Fruit fly (Drosophila melanogaster) whole organism, prepupa: ENCODE measurements around the gene smg.

Source experiments
- Blimp-1 ChIP-seq: fragments of 200-800 bp; sonication (Bioruptor generic); optimal IDR thresholded peaks from 3 replicates; lab custom pipeline; 2017; ENCODE audit warnings: missing biosample characterization, missing genetic modification characterization, mild to moderate bottlenecking, moderate library complexity, missing genetic modification reagents
- CG10631 ChIP-seq: fragments of 200-800 bp; sonication (Bioruptor generic); optimal IDR thresholded peaks from 2 replicates; lab custom pipeline; 2016; ENCODE audit warnings: missing biosample characterization, missing genetic modification characterization
- CG10669 ChIP-seq: fragments of 200-800 bp; sonication (Bioruptor generic); optimal IDR thresholded peaks from 3 replicates; lab custom pipeline; 2018; ENCODE audit warnings: missing biosample characterization, mild to moderate bottlenecking, missing genetic modification characterization, moderate library complexity
- CG11294 ChIP-seq: fragments of 200-800 bp; sonication (Bioruptor generic); IDR thresholded peaks from 2 replicates; pipeline ENCODE4 v1.3.6; 2022; ENCODE audit warnings: missing biosample characterization, missing genetic modification characterization
- CG11762 ChIP-seq: fragments of 200-800 bp; sonication (Bioruptor generic); optimal IDR thresholded peaks from 3 replicates; lab custom pipeline; 2016; ENCODE audit warnings: missing biosample characterization, missing genetic modification characterization; ENCODE audit not compliant: insufficient read depth
- CG11902 ChIP-seq: fragments of 200-800 bp; sonication (Bioruptor generic); optimal IDR thresholded peaks from 3 replicates; lab custom pipeline; 2016; ENCODE audit warnings: missing biosample characterization, missing genetic modification characterization
- CG15336 ChIP-seq: fragments of 200-800 bp; sonication (Bioruptor generic); IDR thresholded peaks from 2 replicates; pipeline ENCODE4 v1.3.6; 2022; ENCODE audit warnings: missing biosample characterization, missing genetic modification characterization
- CG1621 ChIP-seq: fragments of 200-800 bp; sonication (Bioruptor generic); optimal IDR thresholded peaks from 3 replicates; lab custom pipeline; 2018; ENCODE audit warnings: missing biosample characterization, mild to moderate bottlenecking, missing genetic modification characterization
- CG16779 ChIP-seq: fragments of 200-800 bp; sonication (Bioruptor generic); optimal IDR thresholded peaks from 3 replicates; lab custom pipeline; 2017; ENCODE audit warnings: missing biosample characterization, mild to moderate bottlenecking, missing genetic modification characterization
- CG3032 ChIP-seq: fragments of 200-800 bp; optimal IDR thresholded peaks from 2 replicates; lab custom pipeline; 2019; ENCODE audit warnings: missing biosample characterization, mild to moderate bottlenecking, missing genetic modification characterization, moderate library complexity
- CG32006 ChIP-seq: fragments of 200-800 bp; sonication (Bioruptor generic); optimal IDR thresholded peaks from 3 replicates; lab custom pipeline; 2017; ENCODE audit warnings: missing biosample characterization, mild to moderate bottlenecking, missing genetic modification characterization
- CG34406 ChIP-seq: fragments of 200-800 bp; sonication (Bioruptor generic); optimal IDR thresholded peaks from 3 replicates; lab custom pipeline; 2016; ENCODE audit warnings: missing biosample characterization, missing genetic modification characterization
- CG3919 ChIP-seq: fragments of 200-800 bp; sonication (Bioruptor generic); optimal IDR thresholded peaks from 3 replicates; lab custom pipeline; 2016; ENCODE audit warnings: missing biosample characterization, missing genetic modification characterization
- CG4318 ChIP-seq: fragments of 200-800 bp; sonication (Bioruptor generic); optimal IDR thresholded peaks from 3 replicates; lab custom pipeline; 2017; ENCODE audit warnings: missing biosample characterization, mild to moderate bottlenecking, missing genetic modification characterization
- CG6276 ChIP-seq: fragments of 200-800 bp; sonication (Bioruptor generic); optimal IDR thresholded peaks from 2 replicates; lab custom pipeline; 2017; ENCODE audit warnings: missing biosample characterization, mild to moderate bottlenecking, missing genetic modification characterization
- CG6792 ChIP-seq: fragments of 200-800 bp; sonication (Bioruptor generic); optimal IDR thresholded peaks from 3 replicates; lab custom pipeline; 2016; ENCODE audit warnings: missing biosample characterization, missing genetic modification characterization
- CG6808 ChIP-seq: fragments of 200-800 bp; sonication (Bioruptor generic); optimal IDR thresholded peaks from 3 replicates; lab custom pipeline; 2017; ENCODE audit warnings: missing biosample characterization, missing genetic modification characterization, mild to moderate bottlenecking, moderate library complexity, missing genetic modification reagents
- CG6854 ChIP-seq: fragments of 200-800 bp; sonication (Bioruptor generic); optimal IDR thresholded peaks from 2 replicates; lab custom pipeline; 2017; ENCODE audit warnings: missing biosample characterization, mild to moderate bottlenecking, missing genetic modification characterization
- CG7368 ChIP-seq: fragments of 200-800 bp; sonication (Bioruptor generic); optimal IDR thresholded peaks from 3 replicates; lab custom pipeline; 2016; ENCODE audit warnings: missing biosample characterization, missing genetic modification characterization
- CG8319 ChIP-seq: fragments of 200-800 bp; sonication (Bioruptor generic); optimal IDR thresholded peaks from 3 replicates; lab custom pipeline; 2016; ENCODE audit warnings: missing biosample characterization, missing genetic modification characterization
- CG8632 ChIP-seq: fragments of 200-800 bp; sonication (Bioruptor generic); optimal IDR thresholded peaks from 3 replicates; lab custom pipeline; 2016; ENCODE audit warnings: missing biosample characterization, missing genetic modification characterization
- CG9139 ChIP-seq: fragments of 200-800 bp; sonication (Bioruptor generic); optimal IDR thresholded peaks from 3 replicates; lab custom pipeline; 2017; ENCODE audit warnings: missing biosample characterization, mild to moderate bottlenecking, missing genetic modification characterization
- Eip93F ChIP-seq: fragments of 200-800 bp; sonication (Bioruptor generic); optimal IDR thresholded peaks from 2 replicates; lab custom pipeline; 2016; ENCODE audit warnings: missing biosample characterization, mild to moderate bottlenecking, missing genetic modification characterization
- Ets21C ChIP-seq: fragments of 200-800 bp; sonication (Bioruptor generic); optimal IDR thresholded peaks from 3 replicates; lab custom pipeline; 2016; ENCODE audit warnings: missing biosample characterization, missing genetic modification characterization
- Ets96B ChIP-seq: fragments of 200-800 bp; optimal IDR thresholded peaks from 2 replicates; lab custom pipeline; 2019; ENCODE audit warnings: missing biosample characterization, mild to moderate bottlenecking, missing genetic modification characterization, moderate library complexity
- Gug ChIP-seq: fragments of 200-800 bp; sonication (Bioruptor generic); IDR thresholded peaks from 2 replicates; pipeline ENCODE4 v1.3.6; 2022; ENCODE audit warnings: missing biosample characterization, missing genetic modification characterization
- Hr38 ChIP-seq: sonication (Bioruptor generic); optimal IDR thresholded peaks from 2 replicates; lab custom pipeline; 2016; ENCODE audit warnings: missing biosample characterization, missing genetic modification characterization
- Hr39 ChIP-seq: fragments of 200-800 bp; sonication (Bioruptor generic); optimal IDR thresholded peaks from 2 replicates; lab custom pipeline; 2016; ENCODE audit warnings: missing biosample characterization, missing genetic modification characterization
- Lpt ChIP-seq: fragments of 200-800 bp; sonication (Bioruptor generic); optimal IDR thresholded peaks from 3 replicates; lab custom pipeline; 2016; ENCODE audit warnings: missing biosample characterization, missing genetic modification characterization
- Met ChIP-seq: fragments of 200-800 bp; sonication (Bioruptor generic); optimal IDR thresholded peaks from 3 replicates; lab custom pipeline; 2016; ENCODE audit warnings: missing biosample characterization, missing genetic modification characterization
- OdsH ChIP-seq: fragments of 200-800 bp; sonication (Bioruptor generic); optimal IDR thresholded peaks from 3 replicates; lab custom pipeline; 2016; ENCODE audit warnings: missing biosample characterization, missing genetic modification characterization
- Smox ChIP-seq: fragments of 200-800 bp; sonication (Bioruptor generic); optimal IDR thresholded peaks from 3 replicates; lab custom pipeline; 2016; ENCODE audit warnings: missing biosample characterization, missing genetic modification characterization
- Sox102F ChIP-seq: fragments of 200-800 bp; sonication (Bioruptor generic); optimal IDR thresholded peaks from 2 replicates; lab custom pipeline; 2016; ENCODE audit warnings: missing biosample characterization, mild to moderate bottlenecking, missing genetic modification characterization
- Sox14 ChIP-seq: fragments of 200-800 bp; sonication (Bioruptor generic); optimal IDR thresholded peaks from 3 replicates; lab custom pipeline; 2016; ENCODE audit warnings: missing biosample characterization, missing genetic modification characterization
- Sox15 ChIP-seq: fragments of 200-800 bp; sonication (Bioruptor generic); optimal IDR thresholded peaks from 3 replicates; lab custom pipeline; 2016; ENCODE audit warnings: missing biosample characterization, missing genetic modification characterization
- achi ChIP-seq: fragments of 200-800 bp; sonication (Bioruptor generic); optimal IDR thresholded peaks from 3 replicates; lab custom pipeline; 2016; ENCODE audit warnings: missing biosample characterization, missing genetic modification characterization
- acj6 ChIP-seq: fragments of 200-800 bp; sonication (Bioruptor generic); optimal IDR thresholded peaks from 3 replicates; lab custom pipeline; 2016; ENCODE audit warnings: missing biosample characterization, missing genetic modification characterization
- cyc ChIP-seq: fragments of 200-800 bp; sonication (Bioruptor generic); optimal IDR thresholded peaks from 3 replicates; lab custom pipeline; 2016; ENCODE audit warnings: missing biosample characterization, missing genetic modification characterization
- dac ChIP-seq: fragments of 200-800 bp; sonication (Bioruptor generic); optimal IDR thresholded peaks from 2 replicates; lab custom pipeline; 2017; ENCODE audit warnings: missing biosample characterization, mild to moderate bottlenecking, missing genetic modification characterization
- dsx ChIP-seq: fragments of 200-800 bp; optimal IDR thresholded peaks from 3 replicates; lab custom pipeline; 2019; ENCODE audit warnings: missing biosample characterization, mild to moderate bottlenecking, missing genetic modification characterization, moderate library complexity; ENCODE audit not compliant: poor library complexity, severe bottlenecking
- fd59A ChIP-seq: fragments of 200-800 bp; sonication (Bioruptor generic); optimal IDR thresholded peaks from 2 replicates; lab custom pipeline; 2017; ENCODE audit warnings: missing biosample characterization, mild to moderate bottlenecking, missing genetic modification characterization, missing genetic modification reagents
- fkh ChIP-seq: fragments of 200-800 bp; sonication (Bioruptor generic); optimal IDR thresholded peaks from 3 replicates; lab custom pipeline; 2017; ENCODE audit warnings: missing biosample characterization, mild to moderate bottlenecking, missing genetic modification characterization, moderate library complexity
- lz ChIP-seq: fragments of 200-800 bp; sonication (Bioruptor generic); optimal IDR thresholded peaks from 3 replicates; lab custom pipeline; 2016; ENCODE audit warnings: missing biosample characterization, missing genetic modification characterization
- net ChIP-seq: fragments of 200-800 bp; sonication (Bioruptor generic); optimal IDR thresholded peaks from 3 replicates; lab custom pipeline; 2016; ENCODE audit warnings: missing biosample characterization, missing genetic modification characterization
- pdm3 ChIP-seq: fragments of 200-800 bp; sonication (Bioruptor generic); optimal IDR thresholded peaks from 3 replicates; lab custom pipeline; 2016; ENCODE audit warnings: missing biosample characterization, missing genetic modification characterization
- salr ChIP-seq, 2 experiments: fragments of 200-800 bp; sonication (Bioruptor generic); optimal IDR thresholded peaks; 3 replicates each; lab custom pipeline; 2016 to 2018; ENCODE audit warnings: missing biosample characterization in 2 of 2, missing genetic modification characterization in 2 of 2, mild to moderate bottlenecking in 1 of 2
- spab ChIP-seq: fragments of 200-800 bp; sonication (Bioruptor generic); optimal IDR thresholded peaks from 2 replicates; lab custom pipeline; 2017; ENCODE audit warnings: missing biosample characterization, mild to moderate bottlenecking, missing genetic modification characterization, missing genetic modification reagents
- ss ChIP-seq, 2 experiments: fragments of 200-800 bp; sonication (Bioruptor generic); optimal IDR thresholded peaks; 2 replicates in 1 of 2; 3 replicates in 1 of 2; lab custom pipeline; 2017 to 2018; ENCODE audit warnings: mild to moderate bottlenecking in 2 of 2, missing biosample characterization in 2 of 2, missing genetic modification characterization in 2 of 2, moderate library complexity in 1 of 2
- svp ChIP-seq: fragments of 200-800 bp; sonication (Bioruptor generic); peaks from one replicate; lab custom pipeline; 2016; ENCODE audit warnings: missing biosample characterization, missing genetic modification characterization
- topi ChIP-seq: fragments of 200-800 bp; sonication (Bioruptor generic); optimal IDR thresholded peaks from 3 replicates; lab custom pipeline; 2016; ENCODE audit warnings: missing biosample characterization, missing genetic modification characterization
- vri ChIP-seq: fragments of 200-800 bp; sonication (Bioruptor generic); optimal IDR thresholded peaks from 3 replicates; lab custom pipeline; 2016; ENCODE audit warnings: missing biosample characterization, mild to moderate bottlenecking, missing genetic modification characterization

smg gene

dm6 chr3L:9033999-9034626, 36.3 kb upstream of the smg start:
- TF ChIP-seq CG16779: no peak
- no peak for TF ChIP-seq fkh (GFP tag; lab: Kevin White, UChicago)
- TF ChIP-seq Ets96B: peak; percentile 71
- TF ChIP-seq CG3919 (GFP tag; lab: Kevin White, UChicago): peak; percentile 84
- TF ChIP-seq cyc: peak; percentile 89
- peak; percentile 29 for TF ChIP-seq dsx (GFP tag; lab: Kevin White, UChicago)
- peak; percentile 8 for TF ChIP-seq Sox15
- peak; percentile 66 for TF ChIP-seq CG8319 (GFP tag; lab: Kevin White, UChicago)
- TF ChIP-seq CG10669 (GFP tag; lab: Kevin White, UChicago): peak; percentile 77
- peak; percentile 16 for TF ChIP-seq CG32006
- peak; percentile 78 for TF ChIP-seq CG6808
- TF ChIP-seq svp (GFP tag; lab: Kevin White, UChicago): peak; percentile 85
- TF ChIP-seq Hr39: peak; percentile 67
- peak; percentile 44 for TF ChIP-seq pdm3 (GFP tag; lab: Kevin White, UChicago)
- peak; percentile 61 for TF ChIP-seq vri (GFP tag; lab: Kevin White, UChicago)
- peak; percentile 75 for TF ChIP-seq spab
- peak; percentile 46 for TF ChIP-seq OdsH
- no peak for TF ChIP-seq Lpt (GFP tag; lab: Kevin White, UChicago)
- no peak for TF ChIP-seq CG11294 (GFP tag; lab: Robert Waterston, UW)
- TF ChIP-seq Hr38 (GFP tag; lab: Kevin White, UChicago): no peak
- peak; percentile 24 for TF ChIP-seq Ets21C (GFP tag; lab: Kevin White, UChicago)
- TF ChIP-seq CG11902 (GFP tag; lab: Kevin White, UChicago): peak; percentile 70
- peak; percentile 22 for TF ChIP-seq acj6
- TF ChIP-seq CG15336 (GFP tag; lab: Robert Waterston, UW): peak; percentile 42; the same call in 1 of the 2 replicates
- peak; percentile 81 for TF ChIP-seq topi
- peak; percentile 63 for TF ChIP-seq CG6854 (GFP tag; lab: Kevin White, UChicago)
- TF ChIP-seq CG1621 (tag; lab: Kevin White, UChicago): no peak
- peak; percentile 72 for TF ChIP-seq Met (GFP tag; lab: Kevin White, UChicago)
- TF ChIP-seq CG11762 (GFP tag; lab: Kevin White, UChicago): peak; percentile 64
- TF ChIP-seq CG4318 (GFP tag; lab: Kevin White, UChicago): no peak
- TF ChIP-seq Gug (GFP tag; lab: Robert Waterston, UW): 0 out of 2 replicates have a peak, but pooled peaks have one; percentile 31
- TF ChIP-seq CG34406 (GFP tag; lab: Kevin White, UChicago): peak; percentile 38
- peak; percentile 52 for TF ChIP-seq Sox14
- peak; percentile 23 for TF ChIP-seq net
- TF ChIP-seq CG10631 (GFP tag; lab: Kevin White, UChicago): no peak
- peak; percentile 36 for TF ChIP-seq CG8632 (GFP tag; lab: Kevin White, UChicago)
- peak; percentile 52 for TF ChIP-seq CG9139 (GFP tag; lab: Kevin White, UChicago)
- TF ChIP-seq achi: peak; percentile 48
- peak; percentile 59 for TF ChIP-seq Blimp-1 (GFP tag; lab: Kevin White, UChicago)
- TF ChIP-seq lz (GFP tag; lab: Kevin White, UChicago): peak; percentile 3
- TF ChIP-seq dac: no peak
- peak; percentile 65 for TF ChIP-seq Smox (GFP tag; lab: Kevin White, UChicago)
- peak; percentile 33 for TF ChIP-seq CG6792 (GFP tag; lab: Kevin White, UChicago)
- TF ChIP-seq salr (GFP tag; optimal IDR thresholded peaks at IDR 0.05; lab: Kevin White, UChicago): no peak
- peak; percentile 73 for TF ChIP-seq CG7368 (GFP tag; lab: Kevin White, UChicago)
- TF ChIP-seq ss (GFP tag; optimal IDR thresholded peaks at IDR 0.05; lab: Kevin White, UChicago): peak; percentile 29 to 58
- TF ChIP-seq fd59A: no peak
- peak; percentile 71 for TF ChIP-seq Sox102F (GFP tag; lab: Kevin White, UChicago)
- no peak for TF ChIP-seq Eip93F (GFP tag; lab: Kevin White, UChicago)
- TF ChIP-seq CG3032 (tag; lab: Kevin White, UChicago): no peak
- no peak for TF ChIP-seq CG6276
